Worm (Caenorhabditis elegans): ENCODE data around the gene dmsr-3.
"Not testable (repeated sequence)": the region's sequence is repeated elsewhere in the genome, so short reads cannot be mapped to it uniquely, and the experiment has no call there.

Gene dmsr-3

DNA sequence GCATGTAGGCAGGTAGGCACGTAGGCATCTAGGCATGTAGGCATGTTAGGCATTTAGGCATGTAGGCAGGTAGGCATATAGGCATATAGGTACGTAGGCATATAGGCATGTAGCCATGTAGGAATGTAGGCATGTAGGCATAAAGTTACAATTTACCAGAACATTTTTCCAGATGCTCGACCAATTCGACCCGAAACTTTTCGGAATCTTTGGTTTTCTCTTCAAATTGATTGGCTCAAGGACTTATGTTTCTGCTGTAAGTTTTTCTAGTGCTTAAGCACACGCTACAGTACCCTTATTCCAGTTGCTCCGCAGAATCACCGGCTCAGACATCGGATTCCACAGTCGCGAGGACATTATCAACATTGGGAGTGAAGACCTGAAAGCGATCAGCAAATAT is 45.8 kb downstream of the dmsr-3 start:
- no peak for TF ChIP-seq T26A5.8 (tag; optimal IDR thresholded peaks at IDR 0.05)
- no peak for TF ChIP-seq efl-1 (GFP tag; optimal IDR thresholded peaks at IDR 0.05)
- no peak for TF ChIP-seq lag-1 (GFP tag; IDR thresholded peaks at IDR 0.05)
- TF ChIP-seq gei-17 (GFP tag; optimal IDR thresholded peaks at IDR 0.05): no peak
- no peak for TF ChIP-seq snpc-3.4 (tag; optimal IDR thresholded peaks at IDR 0.05)
- TF ChIP-seq mxl-1 (tag; optimal IDR thresholded peaks at IDR 0.05): no peak

ce11 chrII:13308990-13309389 is 47.0 kb downstream of the dmsr-3 start, which contains the start of gene faxc-2:
faxc-2 (plus strand) TSS chrII:13309290.
- not testable (repeated sequence) for TF ChIP-seq rec-8 (tag; optimal IDR thresholded peaks at IDR 0.05); egl-18 (GFP tag; IDR thresholded peaks at IDR 0.05); hlh-26 (GFP tag; conservative IDR thresholded peaks at IDR 0.05)

ce11 chrII:13304339-13304938 is 51.6 kb downstream of the dmsr-3 start:
- no peak for TF ChIP-seq T07F8.4 (tag; optimal IDR thresholded peaks at IDR 0.05)
- TF ChIP-seq egl-18 (GFP tag; IDR thresholded peaks at IDR 0.05): 0 out of 2 replicates have a peak, but pooled peaks have one; percentile 41
- peak; percentile 55 for TF ChIP-seq ztf-22 (GFP tag; optimal IDR thresholded peaks at IDR 0.05)
- TF ChIP-seq hrde-1 (tag; optimal IDR thresholded peaks at IDR 0.05; ENCODE audit: borderline replicate concordance): no peak
- TF ChIP-seq hmg-1.2 (GFP tag; IDR thresholded peaks at IDR 0.05): peak; percentile 37; the same call in 1 of the 2 replicates
- no peak for TF ChIP-seq rec-8 (tag; optimal IDR thresholded peaks at IDR 0.05)
- TF ChIP-seq K11D2.4 (GFP tag; IDR thresholded peaks at IDR 0.05): 0 out of 2 replicates have a peak, but pooled peaks have one; percentile 34
- no peak for TF ChIP-seq B0261.1 (tag; optimal IDR thresholded peaks at IDR 0.05)
- 0 out of 2 replicates have a peak, but pooled peaks have one; percentile 11 for TF ChIP-seq dox-1 (GFP tag; IDR thresholded peaks at IDR 0.05)
- no peak for TF ChIP-seq ztf-26 (tag; optimal IDR thresholded peaks at IDR 0.05)

ce11 chrII:13300590-13300989 is 55.4 kb downstream of the dmsr-3 start:
- no peak for TF ChIP-seq nhr-120 (GFP tag; IDR thresholded peaks at IDR 0.05)
- no peak for TF ChIP-seq egl-18 (GFP tag; IDR thresholded peaks at IDR 0.05)
- TF ChIP-seq nhr-179 (tag; optimal IDR thresholded peaks at IDR 0.05): no peak
- TF ChIP-seq B0035.1 (tag; optimal IDR thresholded peaks at IDR 0.05): no peak
- peak; percentile 74; the same call in 1 of the 2 replicates for TF ChIP-seq zfh-2 (GFP tag; conservative IDR thresholded peaks at IDR 0.05)
- no peak for TF ChIP-seq F52B5.7 (tag; optimal IDR thresholded peaks at IDR 0.05)
- TF ChIP-seq mxl-1 (tag; optimal IDR thresholded peaks at IDR 0.05): no peak

- TF ChIP-seq hmg-1.2 (GFP tag; IDR thresholded peaks at IDR 0.05): no peak
- no peak for TF ChIP-seq nfyb-1 (GFP tag; IDR thresholded peaks at IDR 0.05)
- no peak for TF ChIP-seq T26A5.8 (tag; optimal IDR thresholded peaks at IDR 0.05)
- TF ChIP-seq mel-28 (tag; optimal IDR thresholded peaks at IDR 0.05; ENCODE audit: borderline replicate concordance): no peak
- TF ChIP-seq nhr-120 (GFP tag; IDR thresholded peaks at IDR 0.05): 0 out of 2 replicates have a peak, but pooled peaks have one; percentile 23
- TF ChIP-seq cebp-1 (GFP tag; IDR thresholded peaks at IDR 0.05): no peak
- peak; percentile 20 for TF ChIP-seq cebp-1 (tag; optimal IDR thresholded peaks at IDR 0.05)
- no peak for TF ChIP-seq lin-35 (GFP tag; optimal IDR thresholded peaks at IDR 0.05)
- no peak for TF ChIP-seq hsf-1 (GFP tag; IDR thresholded peaks at IDR 0.05)
- no peak for TF ChIP-seq ztf-26 (tag; optimal IDR thresholded peaks at IDR 0.05)
- no peak for TF ChIP-seq ztf-18 (tag; optimal IDR thresholded peaks at IDR 0.05)
- TF ChIP-seq ztf-22 (GFP tag; optimal IDR thresholded peaks at IDR 0.05): peak; percentile 97
- peak; percentile 90 for TF ChIP-seq nhr-80 (tag; optimal IDR thresholded peaks at IDR 0.05)
- no peak for TF ChIP-seq madf-10 (tag; optimal IDR thresholded peaks at IDR 0.05)
- no peak for TF ChIP-seq snpc-4 (GFP tag; optimal IDR thresholded peaks at IDR 0.05)
- peak in 1 of 4 experiments; percentile 31 for TF ChIP-seq snpc-4 (tag; optimal IDR thresholded peaks at IDR 0.05)
- no peak for TF ChIP-seq D2030.7 (GFP tag; IDR thresholded peaks at IDR 0.05)
- TF ChIP-seq F37B4.10 (GFP tag; IDR thresholded peaks at IDR 0.05): no peak
- TF ChIP-seq ztf-3 (GFP tag; optimal IDR thresholded peaks at IDR 0.05): no peak
- no peak for TF ChIP-seq F57C9.4 (tag; optimal IDR thresholded peaks at IDR 0.05)
- TF ChIP-seq dpl-1 (GFP tag; optimal IDR thresholded peaks at IDR 0.05): no peak
- TF ChIP-seq Y56A3A.18 (GFP tag; IDR thresholded peaks at IDR 0.05): no peak
- no peak for TF ChIP-seq nhr-90 (tag; optimal IDR thresholded peaks at IDR 0.05)
Measured at ce11 chrII:13299166-13299805, 56.7 kb downstream of the dmsr-3 start.

All from whole organism, young adult.